Fruit fly (Drosophila melanogaster): ENCODE measurements around the gene ohgt.

DNA sequence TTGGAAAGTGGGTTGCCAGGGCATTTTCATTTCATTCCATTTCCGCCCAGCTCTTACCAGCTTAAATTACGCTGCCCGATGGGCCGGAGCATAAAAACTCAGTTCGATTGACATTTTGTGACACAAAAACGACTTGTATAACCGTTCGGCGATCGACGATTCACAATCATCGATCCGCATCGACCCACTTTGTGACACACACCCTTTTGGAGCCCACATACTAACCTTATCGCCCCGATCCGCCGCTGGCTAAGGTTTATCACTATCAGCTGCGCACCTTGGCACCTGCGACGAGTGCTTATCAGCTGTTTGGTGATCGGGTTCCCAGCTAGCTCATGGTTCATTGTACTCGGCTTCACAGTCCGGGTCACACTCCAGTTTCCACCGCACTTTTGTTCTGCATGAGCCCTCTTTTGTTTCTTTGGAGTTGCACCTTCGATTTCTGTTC lies 50.4 kb downstream of the ohgt start:
- TF ChIP-seq psq (GFP tag; optimal IDR thresholded peaks at IDR 0.05) (no peak), Dfd (GFP tag; optimal IDR thresholded peaks at IDR 0.05) (no peak), Abd-B (GFP tag; optimal IDR thresholded peaks at IDR 0.05) (no peak), br (GFP tag; optimal IDR thresholded peaks at IDR 0.05) (no peak), dmrt93B (GFP tag; optimal IDR thresholded peaks at IDR 0.05) (no peak), sage (GFP tag; optimal IDR thresholded peaks at IDR 0.05) (no peak), OdsH (GFP tag; optimal IDR thresholded peaks at IDR 0.05) (no peak), GATAd (GFP tag; optimal IDR thresholded peaks at IDR 0.05) (no peak), lola (GFP tag; optimal IDR thresholded peaks at IDR 0.05) (no peak), sv (GFP tag; optimal IDR thresholded peaks at IDR 0.05) (no peak), h (GFP tag; optimal IDR thresholded peaks at IDR 0.05) (peak; percentile 32)

Measured in whole organism, wandering third instar larva.